Fruit fly (Drosophila melanogaster) whole organism, prepupa: ENCODE data around the gene Ptpmeg.
A peak's percentile ranks its signal among the peaks of the same experiment; 100 is the strongest.

Source experiments
- Blimp-1 ChIP-seq: fragments of 200-800 bp; sonication (Bioruptor generic); optimal IDR thresholded peaks from 3 replicates; lab custom pipeline; 2017; ENCODE audit warnings: missing biosample characterization, missing genetic modification characterization, mild to moderate bottlenecking, moderate library complexity, missing genetic modification reagents
- CG10631 ChIP-seq: fragments of 200-800 bp; sonication (Bioruptor generic); optimal IDR thresholded peaks from 2 replicates; lab custom pipeline; 2016; ENCODE audit warnings: missing biosample characterization, missing genetic modification characterization
- CG10669 ChIP-seq: fragments of 200-800 bp; sonication (Bioruptor generic); optimal IDR thresholded peaks from 3 replicates; lab custom pipeline; 2018; ENCODE audit warnings: missing biosample characterization, mild to moderate bottlenecking, missing genetic modification characterization, moderate library complexity
- CG11294 ChIP-seq: fragments of 200-800 bp; sonication (Bioruptor generic); IDR thresholded peaks from 2 replicates; pipeline ENCODE4 v1.3.6; 2022; ENCODE audit warnings: missing biosample characterization, missing genetic modification characterization
- CG11762 ChIP-seq: fragments of 200-800 bp; sonication (Bioruptor generic); optimal IDR thresholded peaks from 3 replicates; lab custom pipeline; 2016; ENCODE audit warnings: missing biosample characterization, missing genetic modification characterization; ENCODE audit not compliant: insufficient read depth
- CG15336 ChIP-seq: fragments of 200-800 bp; sonication (Bioruptor generic); IDR thresholded peaks from 2 replicates; pipeline ENCODE4 v1.3.6; 2022; ENCODE audit warnings: missing biosample characterization, missing genetic modification characterization
- CG1621 ChIP-seq: fragments of 200-800 bp; sonication (Bioruptor generic); optimal IDR thresholded peaks from 3 replicates; lab custom pipeline; 2018; ENCODE audit warnings: missing biosample characterization, mild to moderate bottlenecking, missing genetic modification characterization
- CG31627 ChIP-seq: fragments of 200-800 bp; sonication (Bioruptor generic); optimal IDR thresholded peaks from 3 replicates; lab custom pipeline; 2016; ENCODE audit warnings: missing biosample characterization, missing genetic modification characterization
- CG3919 ChIP-seq: fragments of 200-800 bp; sonication (Bioruptor generic); optimal IDR thresholded peaks from 3 replicates; lab custom pipeline; 2016; ENCODE audit warnings: missing biosample characterization, missing genetic modification characterization
- CG6276 ChIP-seq: fragments of 200-800 bp; sonication (Bioruptor generic); optimal IDR thresholded peaks from 2 replicates; lab custom pipeline; 2017; ENCODE audit warnings: missing biosample characterization, mild to moderate bottlenecking, missing genetic modification characterization
- CG6808 ChIP-seq: fragments of 200-800 bp; sonication (Bioruptor generic); optimal IDR thresholded peaks from 3 replicates; lab custom pipeline; 2017; ENCODE audit warnings: missing biosample characterization, missing genetic modification characterization, mild to moderate bottlenecking, moderate library complexity, missing genetic modification reagents
- CG7368 ChIP-seq: fragments of 200-800 bp; sonication (Bioruptor generic); optimal IDR thresholded peaks from 3 replicates; lab custom pipeline; 2016; ENCODE audit warnings: missing biosample characterization, missing genetic modification characterization
- CG8119 ChIP-seq: fragments of 200-800 bp; sonication (Bioruptor generic); IDR thresholded peaks from 3 replicates; pipeline ENCODE4 v1.3.6; 2022; ENCODE audit warnings: missing biosample characterization, missing genetic modification characterization
- CG8319 ChIP-seq: fragments of 200-800 bp; sonication (Bioruptor generic); optimal IDR thresholded peaks from 3 replicates; lab custom pipeline; 2016; ENCODE audit warnings: missing biosample characterization, missing genetic modification characterization
- CG8632 ChIP-seq: fragments of 200-800 bp; sonication (Bioruptor generic); optimal IDR thresholded peaks from 3 replicates; lab custom pipeline; 2016; ENCODE audit warnings: missing biosample characterization, missing genetic modification characterization
- Eip75B ChIP-seq: fragments of 200-800 bp; sonication (Bioruptor generic); optimal IDR thresholded peaks from 3 replicates; lab custom pipeline; 2016; ENCODE audit warnings: missing biosample characterization, missing genetic modification characterization
- Eip78C ChIP-seq: fragments of 200-800 bp; sonication (Bioruptor generic); peaks from one replicate; lab custom pipeline; 2016; ENCODE audit warnings: missing biosample characterization, missing genetic modification characterization
- Ets21C ChIP-seq: fragments of 200-800 bp; sonication (Bioruptor generic); optimal IDR thresholded peaks from 3 replicates; lab custom pipeline; 2016; ENCODE audit warnings: missing biosample characterization, missing genetic modification characterization
- Ets96B ChIP-seq: fragments of 200-800 bp; optimal IDR thresholded peaks from 2 replicates; lab custom pipeline; 2019; ENCODE audit warnings: missing biosample characterization, mild to moderate bottlenecking, missing genetic modification characterization, moderate library complexity
- Gug ChIP-seq: fragments of 200-800 bp; sonication (Bioruptor generic); IDR thresholded peaks from 2 replicates; pipeline ENCODE4 v1.3.6; 2022; ENCODE audit warnings: missing biosample characterization, missing genetic modification characterization
- Met ChIP-seq: fragments of 200-800 bp; sonication (Bioruptor generic); optimal IDR thresholded peaks from 3 replicates; lab custom pipeline; 2016; ENCODE audit warnings: missing biosample characterization, missing genetic modification characterization
- Smox ChIP-seq: fragments of 200-800 bp; sonication (Bioruptor generic); optimal IDR thresholded peaks from 3 replicates; lab custom pipeline; 2016; ENCODE audit warnings: missing biosample characterization, missing genetic modification characterization
- cyc ChIP-seq: fragments of 200-800 bp; sonication (Bioruptor generic); optimal IDR thresholded peaks from 3 replicates; lab custom pipeline; 2016; ENCODE audit warnings: missing biosample characterization, missing genetic modification characterization
- dsx ChIP-seq: fragments of 200-800 bp; optimal IDR thresholded peaks from 3 replicates; lab custom pipeline; 2019; ENCODE audit warnings: missing biosample characterization, mild to moderate bottlenecking, missing genetic modification characterization, moderate library complexity; ENCODE audit not compliant: poor library complexity, severe bottlenecking
- esn ChIP-seq: fragments of 200-800 bp; sonication (Bioruptor generic); optimal IDR thresholded peaks from 2 replicates; lab custom pipeline; 2016; ENCODE audit warnings: missing biosample characterization, mild to moderate bottlenecking, missing genetic modification characterization, moderate library complexity
- fd85E ChIP-seq: fragments of 200-800 bp; sonication (Bioruptor generic); optimal IDR thresholded peaks from 3 replicates; lab custom pipeline; 2016; ENCODE audit warnings: missing biosample characterization, missing genetic modification characterization
- lz ChIP-seq: fragments of 200-800 bp; sonication (Bioruptor generic); optimal IDR thresholded peaks from 3 replicates; lab custom pipeline; 2016; ENCODE audit warnings: missing biosample characterization, missing genetic modification characterization
- pdm3 ChIP-seq: fragments of 200-800 bp; sonication (Bioruptor generic); optimal IDR thresholded peaks from 3 replicates; lab custom pipeline; 2016; ENCODE audit warnings: missing biosample characterization, missing genetic modification characterization
- spab ChIP-seq: fragments of 200-800 bp; sonication (Bioruptor generic); optimal IDR thresholded peaks from 2 replicates; lab custom pipeline; 2017; ENCODE audit warnings: missing biosample characterization, mild to moderate bottlenecking, missing genetic modification characterization, missing genetic modification reagents
- ss ChIP-seq, 2 experiments: fragments of 200-800 bp; sonication (Bioruptor generic); optimal IDR thresholded peaks; 2 replicates in 1 of 2; 3 replicates in 1 of 2; lab custom pipeline; 2017 to 2018; ENCODE audit warnings: mild to moderate bottlenecking in 2 of 2, missing biosample characterization in 2 of 2, missing genetic modification characterization in 2 of 2, moderate library complexity in 1 of 2
- topi ChIP-seq: fragments of 200-800 bp; sonication (Bioruptor generic); optimal IDR thresholded peaks from 3 replicates; lab custom pipeline; 2016; ENCODE audit warnings: missing biosample characterization, missing genetic modification characterization
- vri ChIP-seq: fragments of 200-800 bp; sonication (Bioruptor generic); optimal IDR thresholded peaks from 3 replicates; lab custom pipeline; 2016; ENCODE audit warnings: missing biosample characterization, mild to moderate bottlenecking, missing genetic modification characterization

Ptpmeg gene

dm6 chr3L:356016-356472 is 28.1 kb downstream of the Ptpmeg start, which contains the start of gene CG1231:
Gene CG1231, plus strand, starts transcription at chr3L:356422.
- TF ChIP-seq Smox (no peak), CG31627 (GFP tag; lab: Kevin White, UChicago) (no peak), CG8119 (no peak), CG15336 (GFP tag; lab: Robert Waterston, UW) (no peak), CG3919 (GFP tag; lab: Kevin White, UChicago) (no peak), lz (no peak), CG11762 (GFP tag; lab: Kevin White, UChicago) (no peak), dsx (GFP tag; lab: Kevin White, UChicago) (no peak), CG10669 (GFP tag; lab: Kevin White, UChicago) (no peak), Ets21C (GFP tag; lab: Kevin White, UChicago) (no peak), CG8319 (GFP tag; lab: Kevin White, UChicago) (no peak), Ets96B (tag; lab: Kevin White, UChicago) (no peak)

- no peak for TF ChIP-seq cyc
- TF ChIP-seq CG8632 (GFP tag; lab: Kevin White, UChicago): no peak
- TF ChIP-seq fd85E: no peak
- TF ChIP-seq Ets96B (tag; lab: Kevin White, UChicago): no peak
- no peak for TF ChIP-seq CG11294 (GFP tag; lab: Robert Waterston, UW)
- no peak for TF ChIP-seq Eip78C
- TF ChIP-seq ss (GFP tag; optimal IDR thresholded peaks at IDR 0.05; lab: Kevin White, UChicago): no peak
- TF ChIP-seq spab: no peak
- TF ChIP-seq esn (GFP tag; lab: Kevin White, UChicago): no peak
- no peak for TF ChIP-seq Blimp-1
- no peak for TF ChIP-seq dsx (GFP tag; lab: Kevin White, UChicago)
These were observed 29.8 kb downstream of the Ptpmeg start, which contains the start of gene Roc1b for dm6 chr3L:357681-358080. Gene Roc1b, plus strand, starts transcription at chr3L:357981.

DNA sequence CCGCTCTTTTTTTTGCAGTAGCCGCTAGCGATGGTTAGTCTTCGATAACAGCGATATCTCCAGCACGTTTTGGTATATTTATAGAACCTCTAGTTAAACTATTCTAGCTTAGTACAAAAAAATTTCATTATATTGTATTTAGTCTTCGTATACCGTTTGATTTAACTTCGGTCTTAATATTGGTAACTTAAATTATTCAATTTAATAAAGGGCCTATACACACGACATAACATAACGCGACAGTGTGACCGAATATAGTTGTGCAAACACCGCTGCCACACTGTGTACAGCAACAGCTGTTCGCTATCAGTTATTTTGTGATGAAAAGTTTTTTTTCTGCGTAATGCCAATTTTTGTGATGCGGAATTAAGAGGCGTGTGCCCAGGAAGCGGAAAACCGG is 33.3 kb downstream of the Ptpmeg start, which contains the start of the genes Cdc5 and CG1233:
Gene Cdc5 (minus strand): TSS at position 183 of the 400 bp plus-strand sequence.
Gene CG1233 (plus strand): TSS at position 272 of the 400 bp plus-strand sequence.
- peak; percentile 41 for TF ChIP-seq lz
- TF ChIP-seq CG1621: no peak
- peak; percentile 26 for TF ChIP-seq CG31627 (GFP tag; lab: Kevin White, UChicago)
- peak; percentile 33; the same call in 1 of the 2 replicates for TF ChIP-seq CG15336 (GFP tag; lab: Robert Waterston, UW)
- TF ChIP-seq, all 60 proteins: peak for 3

DNA sequence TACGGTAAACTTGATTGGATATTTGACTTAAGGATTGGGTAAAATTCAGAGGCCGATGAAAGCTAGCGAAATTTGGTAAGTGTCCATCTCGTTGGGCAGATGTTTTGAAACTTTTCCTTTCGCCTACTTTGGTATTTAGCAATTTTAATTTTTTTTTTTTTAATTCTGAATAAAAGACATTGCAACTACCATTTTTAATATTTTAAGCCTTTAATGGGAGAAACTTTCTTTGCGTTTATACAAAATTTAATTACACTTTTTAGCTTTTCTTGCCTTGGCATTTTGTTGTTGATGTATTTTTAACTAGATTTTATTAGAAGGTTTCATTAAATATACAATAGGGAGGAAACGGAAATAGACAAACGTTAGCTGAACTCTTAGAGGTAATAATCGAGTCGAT is 38.4 kb downstream of the Ptpmeg start, which contains the start of gene CG13884:
Gene CG13884 (minus strand): TSS at position 101 of the 400 bp plus-strand sequence.
- TF ChIP-seq CG10631 (GFP tag; lab: Kevin White, UChicago) (no peak), dsx (GFP tag; lab: Kevin White, UChicago) (no peak), pdm3 (GFP tag; lab: Kevin White, UChicago) (no peak), CG7368 (GFP tag; lab: Kevin White, UChicago) (no peak), lz (no peak), spab (no peak), CG6276 (GFP tag; lab: Kevin White, UChicago) (no peak), CG10669 (GFP tag; lab: Kevin White, UChicago) (no peak), Blimp-1 (no peak), Gug (GFP tag; lab: Robert Waterston, UW) (no peak)

DNA sequence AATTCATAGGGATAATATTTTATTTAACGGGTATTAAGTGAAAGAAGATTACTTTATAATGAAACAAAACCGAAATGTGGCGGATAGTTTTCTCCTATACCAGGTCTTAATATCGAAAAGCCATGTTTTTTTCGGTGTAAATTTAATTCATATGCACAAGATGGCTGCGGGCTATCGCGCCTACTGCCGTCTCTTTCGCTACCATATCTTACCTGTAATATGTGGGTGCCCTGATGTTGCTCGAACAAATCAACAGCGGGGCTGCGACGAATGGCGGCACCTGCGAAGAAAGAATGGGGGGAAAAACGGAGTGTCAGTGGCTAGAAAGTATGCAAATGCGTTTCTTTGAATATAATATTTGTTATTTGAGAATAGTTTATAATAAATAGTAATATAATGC is 43.3 kb downstream of the Ptpmeg start:
- TF ChIP-seq topi (GFP tag; lab: Kevin White, UChicago) (no peak), cyc (no peak), vri (GFP tag; lab: Kevin White, UChicago) (no peak), Met (GFP tag; lab: Kevin White, UChicago) (no peak), CG6808 (GFP tag; lab: Kevin White, UChicago) (no peak), Eip75B (GFP tag; lab: Kevin White, UChicago) (no peak)
